Worm (Caenorhabditis elegans): ENCODE measurements around the gene fdgt-1.

- no peak for TF ChIP-seq W03F9.2 (tag; optimal IDR thresholded peaks at IDR 0.05)
- no peak for TF ChIP-seq him-1 (tag; optimal IDR thresholded peaks at IDR 0.05)
Measured at ce11 chrII:1477295-1477694, 27.1 kb upstream of the fdgt-1 start.

Measured in whole organism, L4/young adult.